Worm (Caenorhabditis elegans) whole organism, mixed stage, embryonic: ENCODE data around the gene chpf-1.

Experiments
- M03D4.4 ChIP-seq: sonication (generic microtip); optimal IDR thresholded peaks from 2 replicates; lab custom pipeline; 2017; ENCODE audit warnings: mild to moderate bottlenecking, missing genetic modification characterization, missing compliant biosample characterization
- bed-3 ChIP-seq: fragments of 200-800 bp; sonication (Bioruptor generic); optimal IDR thresholded peaks from 3 replicates; lab custom pipeline; 2018; ENCODE audit warnings: mild to moderate bottlenecking, missing genetic modification characterization, moderate library complexity, missing compliant biosample characterization
- blmp-1 ChIP-seq: fragments of 150-350 bp; optimal IDR thresholded peaks from 2 replicates; lab custom pipeline; 2014; ENCODE audit warnings: missing biosample characterization, missing genetic modification characterization
- ceh-39 ChIP-seq: fragments of 150-350 bp; optimal IDR thresholded peaks from 2 replicates; lab custom pipeline; 2014; ENCODE audit warnings: missing biosample characterization, missing genetic modification characterization
- ceh-43 ChIP-seq: fragments of 200-800 bp; sonication (Bioruptor generic); optimal IDR thresholded peaks from 2 replicates; lab custom pipeline; 2018; ENCODE audit warnings: mild to moderate bottlenecking, missing genetic modification characterization, moderate library complexity, missing compliant biosample characterization
- ceh-83 ChIP-seq: fragments of 200-800 bp; sonication (Bioruptor generic); optimal IDR thresholded peaks from 2 replicates; lab custom pipeline; 2018; ENCODE audit warnings: mild to moderate bottlenecking, missing genetic modification characterization, missing compliant biosample characterization
- ces-1 ChIP-seq: fragments of 150-350 bp; optimal IDR thresholded peaks from 2 replicates; lab custom pipeline; 2014; ENCODE audit warnings: missing biosample characterization, missing genetic modification reagents, missing genetic modification characterization
- cnd-1 ChIP-seq: fragments of 200-800 bp; sonication (Bioruptor generic); optimal IDR thresholded peaks from 2 replicates; lab custom pipeline; 2018; ENCODE audit warnings: mild to moderate bottlenecking, missing genetic modification characterization, missing compliant biosample characterization
- drap-1 ChIP-seq: fragments of 200-800 bp; sonication (Bioruptor generic); optimal IDR thresholded peaks from 3 replicates; lab custom pipeline; 2018; ENCODE audit warnings: mild to moderate bottlenecking, missing genetic modification characterization, missing compliant biosample characterization
- elt-1 ChIP-seq: sonication (generic microtip); optimal IDR thresholded peaks from 2 replicates; lab custom pipeline; 2017; ENCODE audit warnings: missing genetic modification characterization, mild to moderate bottlenecking, missing compliant biosample characterization, antibody characterized with exemption, moderate library complexity, borderline replicate concordance; ENCODE audit not compliant: insufficient read depth
- elt-3 ChIP-seq: fragments of 150-350 bp; optimal IDR thresholded peaks from 2 replicates; lab custom pipeline; 2014; ENCODE audit warnings: missing biosample characterization, missing genetic modification characterization
- flh-1 ChIP-seq: fragments of 200-800 bp; sonication (Bioruptor generic); optimal IDR thresholded peaks from 2 replicates; lab custom pipeline; 2018; ENCODE audit warnings: mild to moderate bottlenecking, missing genetic modification characterization, moderate library complexity, missing compliant biosample characterization
- ham-2 ChIP-seq: fragments of 200-800 bp; sonication (Bioruptor generic); optimal IDR thresholded peaks from 2 replicates; lab custom pipeline; 2018; ENCODE audit warnings: mild to moderate bottlenecking, missing genetic modification characterization, missing compliant biosample characterization
- hlh-1 ChIP-seq: fragments of 150-350 bp; optimal IDR thresholded peaks from 2 replicates; lab custom pipeline; 2014; ENCODE audit warnings: missing biosample characterization, missing genetic modification reagents, missing genetic modification characterization
- lin-13 ChIP-seq: fragments of 150-350 bp; optimal IDR thresholded peaks from 2 replicates; lab custom pipeline; 2014; ENCODE audit warnings: missing biosample characterization, missing genetic modification characterization
- lin-32 ChIP-seq: fragments of 200-800 bp; sonication (Bioruptor generic); optimal IDR thresholded peaks from 2 replicates; lab custom pipeline; 2018; ENCODE audit warnings: mild to moderate bottlenecking, missing genetic modification characterization, missing compliant biosample characterization
- lsy-2 ChIP-seq: fragments of 150-350 bp; optimal IDR thresholded peaks from 2 replicates; lab custom pipeline; 2014; ENCODE audit warnings: missing biosample characterization, missing genetic modification characterization
- mab-5 ChIP-seq: fragments of 150-350 bp; optimal IDR thresholded peaks from 2 replicates; lab custom pipeline; 2014; ENCODE audit warnings: missing biosample characterization, missing genetic modification characterization
- mep-1 ChIP-seq: fragments of 150-350 bp; optimal IDR thresholded peaks from 2 replicates; lab custom pipeline; 2017; ENCODE audit warnings: missing biosample characterization, missing genetic modification reagents, missing genetic modification characterization, inconsistent platforms
- mls-2 ChIP-seq: sonication (generic microtip); optimal IDR thresholded peaks from 2 replicates; lab custom pipeline; 2016; ENCODE audit warnings: mild to moderate bottlenecking, missing genetic modification characterization, moderate library complexity, missing compliant biosample characterization
- nhr-12 ChIP-seq: fragments of 150-350 bp; optimal IDR thresholded peaks from 2 replicates; lab custom pipeline; 2014; ENCODE audit warnings: missing biosample characterization, missing genetic modification characterization
- nhr-2 ChIP-seq: fragments of 150-350 bp; optimal IDR thresholded peaks from 2 replicates; lab custom pipeline; 2014; ENCODE audit warnings: missing biosample characterization, missing genetic modification characterization
- nhr-237 ChIP-seq: fragments of 150-350 bp; optimal IDR thresholded peaks from 2 replicates; lab custom pipeline; 2014; ENCODE audit warnings: missing biosample characterization, missing genetic modification characterization
- nhr-28 ChIP-seq: fragments of 150-350 bp; optimal IDR thresholded peaks from 2 replicates; lab custom pipeline; 2014; ENCODE audit warnings: missing biosample characterization, missing genetic modification characterization
- nhr-76 ChIP-seq: sonication (generic microtip); optimal IDR thresholded peaks from 2 replicates; lab custom pipeline; 2017; ENCODE audit warnings: missing biosample characterization, missing genetic modification characterization
- pha-4 ChIP-seq: fragments of 150-350 bp; optimal IDR thresholded peaks from 2 replicates; lab custom pipeline; 2018; ENCODE audit warnings: missing biosample characterization, missing genetic modification reagents, missing genetic modification characterization
- sem-2 ChIP-seq: fragments of 200-800 bp; sonication (Bioruptor generic); optimal IDR thresholded peaks from 2 replicates; lab custom pipeline; 2018; ENCODE audit warnings: mild to moderate bottlenecking, missing genetic modification characterization, missing compliant biosample characterization
- snpc-4 ChIP-seq: fragments of 150-350 bp; optimal IDR thresholded peaks from 2 replicates; lab custom pipeline; 2014; ENCODE audit warnings: missing biosample characterization, missing genetic modification characterization
- sptf-1 ChIP-seq: sonication (generic microtip); optimal IDR thresholded peaks from 2 replicates; lab custom pipeline; 2017; ENCODE audit warnings: mild to moderate bottlenecking, missing genetic modification characterization, moderate library complexity, missing compliant biosample characterization
- tbx-8 ChIP-seq: fragments of 200-800 bp; sonication (Bioruptor generic); optimal IDR thresholded peaks from 2 replicates; lab custom pipeline; 2018; ENCODE audit warnings: mild to moderate bottlenecking, missing genetic modification characterization, moderate library complexity, missing compliant biosample characterization
- unc-120 ChIP-seq: sonication (generic microtip); optimal IDR thresholded peaks from 2 replicates; lab custom pipeline; 2017; ENCODE audit warnings: missing genetic modification characterization, missing compliant biosample characterization; ENCODE audit not compliant: poor library complexity, severe bottlenecking
- unc-39 ChIP-seq: fragments of 150-350 bp; optimal IDR thresholded peaks from 2 replicates; lab custom pipeline; 2014; ENCODE audit warnings: missing biosample characterization, missing genetic modification characterization
- unc-62 ChIP-seq: fragments of 150-350 bp; optimal IDR thresholded peaks from 2 replicates; lab custom pipeline; 2014; ENCODE audit warnings: missing biosample characterization, missing genetic modification reagents, missing genetic modification characterization
- zip-8 ChIP-seq: fragments of 150-350 bp; optimal IDR thresholded peaks from 2 replicates; lab custom pipeline; 2014; ENCODE audit warnings: missing biosample characterization, missing genetic modification characterization
- ztf-11 ChIP-seq: fragments of 150-350 bp; optimal IDR thresholded peaks from 2 replicates; lab custom pipeline; 2014; ENCODE audit warnings: missing biosample characterization, missing genetic modification characterization

chpf-1 gene

ce11 chrV:10206502-10206901, 3.2 kb upstream of the chpf-1 start, which contains the start of gene rpc-25:
Gene rpc-25 (minus strand): TSS chrV:10206602.
- TF ChIP-seq sptf-1 (tag; lab: Kevin White, UChicago) (no peak), pha-4 (no peak), ceh-39 (tag; lab: Kevin White, UChicago) (no peak), nhr-2 (tag; lab: Kevin White, UChicago) (no peak), mls-2 (no peak)
- TF ChIP-seq, all 35 proteins: peak for 0

- TF ChIP-seq flh-1 (no peak), zip-8 (no peak), unc-120 (tag; lab: Kevin White, UChicago) (no peak), ham-2 (no peak), nhr-237 (tag; lab: Kevin White, UChicago) (no peak), nhr-2 (tag; lab: Kevin White, UChicago) (no peak), ceh-39 (tag; lab: Kevin White, UChicago) (no peak)
- TF ChIP-seq, all 35 proteins: peak for 0
Observed at ce11 chrV:10205483-10205882, 2.2 kb upstream of the chpf-1 start, which contains the start of gene ZK856.16. Gene ZK856.16 (minus strand): TSS chrV:10205583.

ce11 chrV:10204863-10205338, 1.6 kb upstream of the chpf-1 start, which contains the start of the genes ZK856.19 and ZK856.11:
Gene ZK856.19 (minus strand): TSS chrV:10204913.
Gene ZK856.11 (minus strand): TSS chrV:10204938.
- TF ChIP-seq unc-39 (tag; lab: Kevin White, UChicago) (no peak), ceh-83 (GFP tag; lab: Kevin White, UChicago) (no peak), elt-1 (no peak), blmp-1 (no peak), sem-2 (GFP tag; lab: Kevin White, UChicago) (no peak), mls-2 (no peak), drap-1 (no peak), unc-120 (tag; lab: Kevin White, UChicago) (peak; percentile 65), mab-5 (no peak), tbx-8 (no peak), cnd-1 (no peak), nhr-12 (tag; lab: Kevin White, UChicago) (no peak), pha-4 (peak; percentile 37), lin-32 (no peak), nhr-76 (no peak), unc-62 (no peak), M03D4.4 (tag; lab: Kevin White, UChicago) (no peak), ces-1 (no peak), ham-2 (no peak), ceh-39 (tag; lab: Kevin White, UChicago) (no peak), hlh-1 (no peak), lsy-2 (peak; percentile 62), flh-1 (no peak), ztf-11 (no peak), mep-1 (tag; lab: Kevin White, UChicago) (no peak)

- TF ChIP-seq ham-2: no peak
- no peak for TF ChIP-seq zip-8
- TF ChIP-seq mep-1 (tag; lab: Kevin White, UChicago): no peak
- TF ChIP-seq nhr-2 (tag; lab: Kevin White, UChicago): no peak
- no peak for TF ChIP-seq lin-32
- TF ChIP-seq ceh-83 (GFP tag; lab: Kevin White, UChicago): no peak
- TF ChIP-seq ceh-43: no peak
- TF ChIP-seq tbx-8: no peak
- TF ChIP-seq unc-120 (tag; lab: Kevin White, UChicago): no peak
- no peak for TF ChIP-seq elt-1
Observed at ce11 chrV:10202340-10202739, 945 bp downstream of the chpf-1 start.

- TF ChIP-seq cnd-1 (no peak), ham-2 (no peak), ces-1 (no peak), lin-13 (tag; lab: Kevin White, UChicago) (no peak), mab-5 (no peak), nhr-12 (tag; lab: Kevin White, UChicago) (no peak), blmp-1 (no peak), lin-32 (no peak), drap-1 (no peak), snpc-4 (tag; lab: Kevin White, UChicago) (no peak), ceh-43 (no peak), elt-1 (no peak), elt-3 (tag; lab: Kevin White, UChicago) (no peak), mep-1 (tag; lab: Kevin White, UChicago) (no peak), nhr-76 (no peak), ztf-11 (no peak), nhr-28 (no peak), bed-3 (GFP tag; lab: Kevin White, UChicago) (no peak), ceh-39 (tag; lab: Kevin White, UChicago) (no peak)
Observed at ce11 chrV:10201913-10202312, 1.4 kb downstream of the chpf-1 start, which contains the start of gene ZK856.7. Gene ZK856.7 (plus strand): TSS chrV:10202098.
